2 worm cellular contexts compared by ENCODE assay signal in the genomic region with DNA sequence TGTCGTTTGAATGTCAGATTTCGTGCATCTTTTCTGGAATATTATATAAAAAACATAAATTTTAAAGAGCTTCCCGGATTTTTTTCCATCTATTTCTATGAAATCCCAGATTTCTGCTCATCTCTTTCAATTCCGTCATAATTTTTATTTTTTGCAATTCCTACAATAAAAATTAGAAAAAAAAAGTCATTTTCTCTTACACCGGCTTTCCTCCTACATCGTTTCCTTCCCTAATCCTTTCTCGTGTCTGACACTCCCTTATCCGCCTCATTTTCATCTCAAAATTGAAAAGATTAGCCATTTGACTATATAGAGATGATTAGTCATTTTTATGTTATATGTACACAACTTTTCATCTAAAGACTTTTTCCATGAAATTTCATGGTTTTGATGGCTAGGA.
A peak's percentile ranks its signal among the peaks of the same experiment; 100 is the strongest.
TF ChIP-seq lines count a peak whose summit lies in the region.

No protein-coding gene starts in this region.

TF ChIP-seq in whole organism, L1 larva, 84 proteins besides CTCF, POLR2A, EP300 and RAD21:
- TF ChIP-seq skn-1 (tag; optimal IDR thresholded peaks at IDR 0.05; lab: Kevin White, UChicago) (no peak), nhr-28 (tag; optimal IDR thresholded peaks at IDR 0.05; lab: Kevin White, UChicago) (no peak), ets-5 (GFP tag; IDR thresholded peaks at IDR 0.05; lab: Robert Waterston, UW) (no peak), dsc-1 (tag; optimal IDR thresholded peaks at IDR 0.05; lab: Kevin White, UChicago) (peak; percentile 71), xbp-1 (tag; optimal IDR thresholded peaks at IDR 0.05; lab: Kevin White, UChicago) (no peak), egl-13 (tag; optimal IDR thresholded peaks at IDR 0.05; lab: Kevin White, UChicago) (peak; percentile 3)

TF ChIP-seq in whole organism, L4 larva, 104 proteins besides CTCF, POLR2A, EP300 and RAD21:
- TF ChIP-seq aha-1 (tag; lab: Kevin White, UChicago) = peak; percentile 83
- no peak for TF ChIP-seq ZK546.5 (tag; optimal IDR thresholded peaks at IDR 0.05; lab: Kevin White, UChicago)
